Fruit fly (Drosophila melanogaster) whole organism, wandering third instar larva: ENCODE results near the gene CG12321.
A peak's percentile ranks its signal among the peaks of the same experiment; 100 is the strongest.

Source experiments
- Abd-B ChIP-seq: fragments of >200 bp; optimal IDR thresholded peaks from 2 replicates; lab custom pipeline; 2017; ENCODE audit warnings: missing biosample characterization, missing genetic modification characterization
- CG32264 ChIP-seq: fragments of 200-800 bp; sonication (Bioruptor generic); optimal IDR thresholded peaks from 2 replicates; lab custom pipeline; 2016; ENCODE audit warnings: missing biosample characterization, missing genetic modification characterization
- CG9705 ChIP-seq: fragments of 200-800 bp; sonication (Bioruptor generic); optimal IDR thresholded peaks from 2 replicates; lab custom pipeline; 2018; ENCODE audit warnings: missing biosample characterization, mild to moderate bottlenecking, missing genetic modification characterization
- CrebA ChIP-seq: fragments of 200-800 bp; sonication (Bioruptor generic); optimal IDR thresholded peaks from 2 replicates; lab custom pipeline; 2016; ENCODE audit warnings: missing biosample characterization, mild to moderate bottlenecking, missing genetic modification characterization, borderline replicate concordance
- Dfd ChIP-seq: fragments of >200 bp; optimal IDR thresholded peaks from 2 replicates; lab custom pipeline; 2017; ENCODE audit warnings: missing biosample characterization, missing genetic modification characterization
- Dif ChIP-seq: fragments of 200-275, 200-300 bp; sonication (Bioruptor generic); optimal IDR thresholded peaks from 2 replicates; lab custom pipeline; 2018; ENCODE audit warnings: missing biosample characterization, missing genetic modification characterization; ENCODE audit not compliant: partially characterized antibody
- GATAd ChIP-seq: sonication (Bioruptor generic); optimal IDR thresholded peaks from 2 replicates; lab custom pipeline; 2016; ENCODE audit warnings: missing biosample characterization, missing genetic modification characterization
- HLH106 ChIP-seq: fragments of 200-800 bp; optimal IDR thresholded peaks from 3 replicates; lab custom pipeline; 2019; ENCODE audit warnings: missing biosample characterization, mild to moderate bottlenecking, missing genetic modification characterization, moderate library complexity
- Hnf4 ChIP-seq: fragments of 200-800 bp; sonication (Bioruptor generic); optimal IDR thresholded peaks from 2 replicates; lab custom pipeline; 2016; ENCODE audit warnings: missing biosample characterization, mild to moderate bottlenecking, missing genetic modification characterization
- Hr78 ChIP-seq: fragments of >200 bp; optimal IDR thresholded peaks from 2 replicates; lab custom pipeline; 2017; ENCODE audit warnings: missing biosample characterization, missing genetic modification characterization
- Hr83 ChIP-seq: fragments of 200-300 bp; sonication (Bioruptor generic); optimal IDR thresholded peaks from 2 replicates; lab custom pipeline; 2016; ENCODE audit warnings: missing biosample characterization, mild to moderate bottlenecking, missing genetic modification characterization, moderate library complexity; ENCODE audit not compliant: poor library complexity, severe bottlenecking
- Jra ChIP-seq: sonication (Bioruptor generic); optimal IDR thresholded peaks from 2 replicates; lab custom pipeline; 2016; ENCODE audit warnings: missing biosample characterization, missing genetic modification characterization
- Mio ChIP-seq: sonication (Bioruptor generic); optimal IDR thresholded peaks from 2 replicates; lab custom pipeline; 2016; ENCODE audit warnings: missing biosample characterization, missing genetic modification characterization
- Myc ChIP-seq: fragments of >200 bp; optimal IDR thresholded peaks from 2 replicates; lab custom pipeline; 2017
- N ChIP-seq: fragments of >200 bp; optimal IDR thresholded peaks from 2 replicates; lab custom pipeline; 2018; ENCODE audit warnings: missing biosample characterization, missing external identifiers, missing genetic modification characterization
- OdsH ChIP-seq: fragments of 200-800 bp; sonication (Bioruptor generic); optimal IDR thresholded peaks from 2 replicates; lab custom pipeline; 2016; ENCODE audit warnings: missing biosample characterization, mild to moderate bottlenecking, missing genetic modification characterization
- Rel ChIP-seq, 2 experiments: fragments of 200-800 bp; sonication (Bioruptor generic) in 1 of 2; optimal IDR thresholded peaks; 2 replicates in 1 of 2; 3 replicates in 1 of 2; lab custom pipeline; 2016 to 2019; ENCODE audit warnings: mild to moderate bottlenecking in 2 of 2, missing biosample characterization in 2 of 2, missing genetic modification characterization in 2 of 2, moderate library complexity in 1 of 2
- Sp1 ChIP-seq: fragments of 200-800 bp; sonication (Bioruptor generic); optimal IDR thresholded peaks from 3 replicates; lab custom pipeline; 2019; ENCODE audit warnings: missing biosample characterization, mild to moderate bottlenecking, missing genetic modification characterization, moderate library complexity
- Vsx2 ChIP-seq: fragments of 200-300, 225-300 bp; sonication (Bioruptor generic); optimal IDR thresholded peaks from 2 replicates; lab custom pipeline; 2018; ENCODE audit warnings: missing biosample characterization, missing genetic modification characterization; ENCODE audit not compliant: partially characterized antibody
- br ChIP-seq: fragments of 200-800 bp; sonication (Bioruptor generic); optimal IDR thresholded peaks from 2 replicates; lab custom pipeline; 2016; ENCODE audit warnings: missing biosample characterization, missing genetic modification characterization
- brk ChIP-seq: fragments of 200-800 bp; sonication (Bioruptor generic); optimal IDR thresholded peaks from 2 replicates; lab custom pipeline; 2016; ENCODE audit warnings: missing biosample characterization, mild to moderate bottlenecking, missing genetic modification characterization
- dl ChIP-seq, 2 experiments: fragments of 175-275, 200-275 bp in 1 of 2; fragments of 200-275 bp in 1 of 2; sonication (Bioruptor generic); optimal IDR thresholded peaks; lab custom pipeline; 2018; ENCODE audit warnings: mild to moderate bottlenecking in 2 of 2, missing biosample characterization in 2 of 2, missing genetic modification characterization in 2 of 2, moderate library complexity in 2 of 2; ENCODE audit not compliant: partially characterized antibody in 2 of 2, insufficient read depth in 1 of 2
- dmrt93B ChIP-seq: fragments of 200-800 bp; sonication (Bioruptor generic); optimal IDR thresholded peaks from 2 replicates; lab custom pipeline; 2018; ENCODE audit warnings: missing biosample characterization, mild to moderate bottlenecking, missing genetic modification characterization
- dsf ChIP-seq: sonication (Bioruptor generic); optimal IDR thresholded peaks from 2 replicates; lab custom pipeline; 2016; ENCODE audit warnings: missing biosample characterization, missing genetic modification characterization, borderline replicate concordance
- ey ChIP-seq: fragments of 200-800 bp; sonication (Bioruptor generic); optimal IDR thresholded peaks from 2 replicates; lab custom pipeline; 2016; ENCODE audit warnings: missing biosample characterization, missing genetic modification characterization
- foxo ChIP-seq, 2 experiments: fragments of 200-800 bp; sonication (Bioruptor generic); optimal IDR thresholded peaks; 2 replicates in 1 of 2; 3 replicates in 1 of 2; lab custom pipeline; 2016 to 2017; ENCODE audit warnings: missing biosample characterization in 2 of 2, missing genetic modification characterization in 2 of 2
- fru ChIP-seq: fragments of 200-800 bp; sonication (Bioruptor generic); optimal IDR thresholded peaks from 3 replicates; lab custom pipeline; 2016; ENCODE audit warnings: missing biosample characterization, mild to moderate bottlenecking, missing genetic modification characterization
- h ChIP-seq: fragments of 200-800 bp; sonication (Bioruptor generic); optimal IDR thresholded peaks from 3 replicates; lab custom pipeline; 2016; ENCODE audit warnings: missing biosample characterization, mild to moderate bottlenecking, missing genetic modification characterization
- jim ChIP-seq: fragments of 175-275, 200-325 bp; sonication (Bioruptor generic); optimal IDR thresholded peaks from 2 replicates; lab custom pipeline; 2016; ENCODE audit warnings: missing biosample characterization, mild to moderate bottlenecking, missing genetic modification characterization
- lola ChIP-seq: fragments of >200 bp; optimal IDR thresholded peaks from 2 replicates; lab custom pipeline; 2017; ENCODE audit warnings: missing biosample characterization, missing genetic modification characterization
- pan ChIP-seq: fragments of >200 bp; optimal IDR thresholded peaks from 2 replicates; lab custom pipeline; 2017
- psq ChIP-seq: fragments of 200-800 bp; sonication (Bioruptor generic); optimal IDR thresholded peaks from 3 replicates; lab custom pipeline; 2017; ENCODE audit warnings: missing biosample characterization, mild to moderate bottlenecking, missing genetic modification characterization, moderate library complexity
- rgr ChIP-seq: fragments of 200-800 bp; sonication (Bioruptor generic); optimal IDR thresholded peaks from 3 replicates; lab custom pipeline; 2016; ENCODE audit warnings: missing biosample characterization, mild to moderate bottlenecking, missing genetic modification characterization
- sage ChIP-seq: fragments of 200-800 bp; sonication (Bioruptor generic); optimal IDR thresholded peaks from 2 replicates; lab custom pipeline; 2016; ENCODE audit warnings: missing biosample characterization, mild to moderate bottlenecking, missing genetic modification characterization
- sv ChIP-seq: fragments of 200-800 bp; sonication (Bioruptor generic); optimal IDR thresholded peaks from 3 replicates; lab custom pipeline; 2016; ENCODE audit warnings: missing biosample characterization, missing genetic modification characterization
- tai ChIP-seq: sonication (Bioruptor generic); optimal IDR thresholded peaks from 2 replicates; lab custom pipeline; 2016; ENCODE audit warnings: missing biosample characterization, missing genetic modification characterization
- usp ChIP-seq: fragments of >200 bp; optimal IDR thresholded peaks from 2 replicates; lab custom pipeline; 2017; ENCODE audit warnings: missing biosample characterization, missing genetic modification characterization
- woc ChIP-seq: sonication (Bioruptor generic); optimal IDR thresholded peaks from 2 replicates; lab custom pipeline; 2016; ENCODE audit warnings: missing biosample characterization, mild to moderate bottlenecking, missing genetic modification characterization

The CG12321 gene

dm6 chr3R:18168398-18168797 is 20.1 kb downstream of the CG12321 start:
- TF ChIP-seq HLH106 (peak; percentile 34), sv (GFP tag; lab: Kevin White, UChicago) (no peak), ey (GFP tag; lab: Kevin White, UChicago) (no peak), dl (GFP tag; optimal IDR thresholded peaks at IDR 0.05; lab: Kevin White, UChicago; ENCODE audit: insufficient read depth in 1 of 2, partially characterized antibody in 2 of 2) (peak; percentile 97), rgr (GFP tag; lab: Kevin White, UChicago) (peak; percentile 58), Hnf4 (GFP tag; lab: Kevin White, UChicago) (peak; percentile 6), CrebA (GFP tag; lab: Kevin White, UChicago) (no peak), Hr83 (peak; percentile 70), psq (GFP tag; lab: Kevin White, UChicago) (peak; percentile 40), Sp1 (peak; percentile 41), Vsx2 (GFP tag; lab: Kevin White, UChicago) (peak; percentile 86), Rel (GFP tag; optimal IDR thresholded peaks at IDR 0.05; lab: Kevin White, UChicago) (no peak), Rel (tag; optimal IDR thresholded peaks at IDR 0.05; lab: Kevin White, UChicago) (peak; percentile 8), OdsH (GFP tag; lab: Kevin White, UChicago) (peak; percentile 36), jim (GFP tag; lab: Kevin White, UChicago) (peak; percentile 1), h (GFP tag; lab: Kevin White, UChicago) (peak; percentile 29), Dif (GFP tag; lab: Kevin White, UChicago) (peak; percentile 98), fru (GFP tag; lab: Kevin White, UChicago) (peak; percentile 31), Jra (GFP tag; lab: Kevin White, UChicago) (peak; percentile 10), tai (GFP tag; lab: Kevin White, UChicago) (no peak), foxo (GFP tag; optimal IDR thresholded peaks at IDR 0.05; lab: Kevin White, UChicago) (peak in 1 of 2 experiments; percentile 17)

- TF ChIP-seq dl (GFP tag; optimal IDR thresholded peaks at IDR 0.05; lab: Kevin White, UChicago; ENCODE audit: insufficient read depth in 1 of 2, partially characterized antibody in 2 of 2) (no peak), Hnf4 (GFP tag; lab: Kevin White, UChicago) (peak; percentile 10), Myc (lab: Kevin White, UChicago) (no peak), N (no peak), fru (GFP tag; lab: Kevin White, UChicago) (peak; percentile 36), CG32264 (GFP tag; lab: Kevin White, UChicago) (no peak), Dfd (GFP tag; lab: Kevin White, UChicago) (no peak), Abd-B (GFP tag; lab: Kevin White, UChicago) (no peak), sv (GFP tag; lab: Kevin White, UChicago) (no peak), psq (GFP tag; lab: Kevin White, UChicago) (no peak), ey (GFP tag; lab: Kevin White, UChicago) (no peak), HLH106 (peak; percentile 34), dsf (no peak), dmrt93B (no peak), usp (GFP tag; lab: Kevin White, UChicago) (no peak), Hr78 (no peak), CrebA (GFP tag; lab: Kevin White, UChicago) (no peak), foxo (GFP tag; optimal IDR thresholded peaks at IDR 0.05; lab: Kevin White, UChicago) (peak in 1 of 2 experiments; percentile 52), lola (GFP tag; lab: Kevin White, UChicago) (no peak), GATAd (GFP tag; lab: Kevin White, UChicago) (no peak), CG9705 (GFP tag; lab: Kevin White, UChicago) (no peak), sage (GFP tag; lab: Kevin White, UChicago) (no peak), jim (GFP tag; lab: Kevin White, UChicago) (no peak), Sp1 (peak; percentile 9), Vsx2 (GFP tag; lab: Kevin White, UChicago) (no peak), Hr83 (no peak), pan (lab: Kevin White, UChicago) (no peak), rgr (GFP tag; lab: Kevin White, UChicago) (peak; percentile 9), tai (GFP tag; lab: Kevin White, UChicago) (no peak), h (GFP tag; lab: Kevin White, UChicago) (peak; percentile 22), Rel (GFP tag; optimal IDR thresholded peaks at IDR 0.05; lab: Kevin White, UChicago) (no peak), Rel (tag; optimal IDR thresholded peaks at IDR 0.05; lab: Kevin White, UChicago) (peak; percentile 14), Mio (no peak), woc (GFP tag; lab: Kevin White, UChicago) (peak; percentile 9), brk (no peak), OdsH (GFP tag; lab: Kevin White, UChicago) (no peak), br (GFP tag; lab: Kevin White, UChicago) (peak; percentile 18), Jra (GFP tag; lab: Kevin White, UChicago) (no peak), Dif (GFP tag; lab: Kevin White, UChicago) (no peak)
Measured at dm6 chr3R:18167416-18168237, 20.9 kb downstream of the CG12321 start, which contains the start of gene wrd. wrd (plus strand) TSS chr3R:18167757.
